Fruit fly (Drosophila melanogaster): Measurements from ENCODE around the gene Kots.
A peak's percentile ranks its signal among the peaks of the same experiment; 100 is the strongest.

Gene Kots

DNA sequence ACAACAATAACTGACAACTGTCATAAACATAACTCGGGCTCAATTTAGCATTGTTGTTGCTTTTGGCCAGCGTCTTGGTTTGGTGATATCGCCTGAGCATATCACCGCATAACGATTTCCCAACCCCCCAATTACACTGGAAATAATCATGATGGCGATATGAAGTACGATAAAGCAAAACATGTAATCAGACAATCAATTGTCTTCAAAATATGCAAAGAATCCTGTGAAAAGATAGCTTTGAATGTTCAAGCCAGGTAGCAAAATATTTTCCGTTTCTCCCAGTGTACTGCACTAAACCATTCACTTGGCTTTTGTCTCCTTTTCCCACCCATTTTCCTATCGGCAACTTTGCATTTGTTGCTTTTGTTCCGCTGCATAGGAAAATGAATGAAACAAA is 35.6 kb upstream of the Kots start (continued):
- TF ChIP-seq Sox100B (GFP tag; optimal IDR thresholded peaks at IDR 0.05) = peak; percentile 74
- no peak for TF ChIP-seq z (GFP tag; IDR thresholded peaks at IDR 0.05)
- peak; percentile 72 for TF ChIP-seq jumu (GFP tag; optimal IDR thresholded peaks at IDR 0.05)
- TF ChIP-seq CG4730 (GFP tag; IDR thresholded peaks at IDR 0.05) = 0 out of 2 replicates have a peak, but pooled peaks have one; percentile 41
- TF ChIP-seq Ets65A (GFP tag) = peak; percentile 81
- peak; percentile 36 for TF ChIP-seq CG1233 (GFP tag; optimal IDR thresholded peaks at IDR 0.05)
- peak; percentile 69 for TF ChIP-seq D19A (tag; optimal IDR thresholded peaks at IDR 0.05)
- TF ChIP-seq H2.0 (GFP tag; IDR thresholded peaks at IDR 0.05) = no peak
- TF ChIP-seq vvl (GFP tag; IDR thresholded peaks at IDR 0.05) = peak; percentile 88
- TF ChIP-seq pfk (GFP tag; optimal IDR thresholded peaks at IDR 0.05) = no peak
- TF ChIP-seq wor (GFP tag; IDR thresholded peaks at IDR 0.05) = no peak
- 0 out of 3 replicates have a peak, but pooled peaks have one; percentile 39 for TF ChIP-seq otp (GFP tag; IDR thresholded peaks at IDR 0.05)
- TF ChIP-seq CG15269 (tag; optimal IDR thresholded peaks at IDR 0.05) = no peak
- TF ChIP-seq CG11504 (tag; optimal IDR thresholded peaks at IDR 0.05) = peak; percentile 89
- TF ChIP-seq fd102C (GFP tag; optimal IDR thresholded peaks at IDR 0.05) = no peak
- no peak for TF ChIP-seq CG12155 (GFP tag; optimal IDR thresholded peaks at IDR 0.05)
- TF ChIP-seq abd-A (tag; optimal IDR thresholded peaks at IDR 0.05) = no peak
- no peak for TF ChIP-seq Ravus (GFP tag; IDR thresholded peaks at IDR 0.05)
- peak; percentile 73 for TF ChIP-seq Ptx1 (GFP tag; IDR thresholded peaks at IDR 0.05)
- no peak for TF ChIP-seq Kr (GFP tag; optimal IDR thresholded peaks at IDR 0.05)
- TF ChIP-seq Adf1 (GFP tag; IDR thresholded peaks at IDR 0.05) = no peak
- no peak for TF ChIP-seq Hey (tag; optimal IDR thresholded peaks at IDR 0.05)
- no peak for TF ChIP-seq CG17568 (GFP tag; optimal IDR thresholded peaks at IDR 0.05)
- no peak for TF ChIP-seq twi (tag; optimal IDR thresholded peaks at IDR 0.05)
- TF ChIP-seq Scr (GFP tag; IDR thresholded peaks at IDR 0.05; ENCODE audit: partially characterized antibody) = no peak
- peak; percentile 23 for TF ChIP-seq caup (GFP tag; optimal IDR thresholded peaks at IDR 0.05; ENCODE audit: severe bottlenecking)
- peak; percentile 60 for TF ChIP-seq Fer3 (tag; optimal IDR thresholded peaks at IDR 0.05)
- peak; percentile 61; the same call in 1 of the 2 replicates for TF ChIP-seq Xrp1 (GFP tag; IDR thresholded peaks at IDR 0.05)
- peak; percentile 79 for TF ChIP-seq sens (GFP tag)
- peak; percentile 8 for TF ChIP-seq CG12391 (tag; optimal IDR thresholded peaks at IDR 0.05)
- TF ChIP-seq CG10543 (GFP tag; optimal IDR thresholded peaks at IDR 0.05) = no peak
- peak; percentile 29 for TF ChIP-seq Meics (GFP tag; optimal IDR thresholded peaks at IDR 0.05)
- TF ChIP-seq row (GFP tag; IDR thresholded peaks at IDR 0.05) = peak; percentile 34; the same call in 2 of the 3 replicates
- TF ChIP-seq CG4424 (GFP tag; optimal IDR thresholded peaks at IDR 0.05) = peak; percentile 81
- no peak for TF ChIP-seq CG9876 (GFP tag; optimal IDR thresholded peaks at IDR 0.05)
- TF ChIP-seq h (optimal IDR thresholded peaks at IDR 0.05) = no peak
- no peak for TF ChIP-seq CG10431 (GFP tag; optimal IDR thresholded peaks at IDR 0.05)
- no peak for TF ChIP-seq tio (GFP tag; optimal IDR thresholded peaks at IDR 0.05)
- TF ChIP-seq Dek (tag; optimal IDR thresholded peaks at IDR 0.05) = peak; percentile 7
- TF ChIP-seq CG13894 (tag; optimal IDR thresholded peaks at IDR 0.05) = no peak
- TF ChIP-seq E2f1 (GFP tag; IDR thresholded peaks at IDR 0.05) = peak; percentile 16; the same call in 1 of the 2 replicates
- TF ChIP-seq CG18011 (GFP tag; optimal IDR thresholded peaks at IDR 0.05) = no peak
- TF ChIP-seq Taf1 (GFP tag; IDR thresholded peaks at IDR 0.05) = no peak
- no peak for TF ChIP-seq Stat92E (GFP tag; optimal IDR thresholded peaks at IDR 0.05)
- no peak for TF ChIP-seq dati (GFP tag; IDR thresholded peaks at IDR 0.05)
- no peak for TF ChIP-seq CG3847 (GFP tag; IDR thresholded peaks at IDR 0.05)
- TF ChIP-seq zf30C (GFP tag; optimal IDR thresholded peaks at IDR 0.05) = no peak
- no peak for TF ChIP-seq CG30020 (tag; optimal IDR thresholded peaks at IDR 0.05)
- no peak for TF ChIP-seq nerfin-2 (GFP tag; IDR thresholded peaks at IDR 0.05; ENCODE audit: partially characterized antibody)
- TF ChIP-seq MESR4 (GFP tag; optimal IDR thresholded peaks at IDR 0.05) = no peak
- 0 out of 2 replicates have a peak, but pooled peaks have one; percentile 36 for TF ChIP-seq CG5953 (GFP tag; IDR thresholded peaks at IDR 0.05)
